Worm (Caenorhabditis elegans) whole organism, L1 larva: ENCODE data around the gene ric-8.
A peak's percentile ranks its signal among the peaks of the same experiment; 100 is the strongest.

ENCODE experiments used
- C16A3.4 ChIP-seq: fragments of 150-350 bp; optimal IDR thresholded peaks from 2 replicates; lab custom pipeline; 2014; ENCODE audit warnings: missing biosample characterization, missing genetic modification characterization
- blmp-1 ChIP-seq: fragments of 150-350 bp; optimal IDR thresholded peaks from 2 replicates; lab custom pipeline; 2014; ENCODE audit warnings: missing biosample characterization, missing genetic modification characterization
- ceh-82 ChIP-seq, 3 experiments: fragments of 150-350 bp in 1 of 3; sonication (generic microtip) in 2 of 3; optimal IDR thresholded peaks; 2 replicates each; lab custom pipeline; 2014 to 2017; ENCODE audit warnings: missing biosample characterization in 3 of 3, missing genetic modification characterization in 3 of 3
- jun-1 ChIP-seq: fragments of 150-350 bp; optimal IDR thresholded peaks from 2 replicates; lab custom pipeline; 2014; ENCODE audit warnings: missing biosample characterization, missing genetic modification reagents, missing genetic modification characterization
- lin-13 ChIP-seq: fragments of 150-350 bp; optimal IDR thresholded peaks from 2 replicates; lab custom pipeline; 2014; ENCODE audit warnings: missing biosample characterization, missing genetic modification reagents, missing genetic modification characterization
- lir-3 ChIP-seq: sonication (generic microtip); optimal IDR thresholded peaks from 2 replicates; lab custom pipeline; 2016; ENCODE audit warnings: mild to moderate bottlenecking, missing genetic modification characterization, moderate library complexity, missing compliant biosample characterization; ENCODE audit not compliant: poor library complexity
- mdl-1 ChIP-seq, 2 experiments: fragments of 150-350 bp; optimal IDR thresholded peaks; 2 replicates each; lab custom pipeline; 2014 to 2017; ENCODE audit warnings: missing biosample characterization in 2 of 2, missing genetic modification characterization in 2 of 2, inconsistent platforms in 1 of 2
- nhr-28 ChIP-seq: fragments of 150-350 bp; optimal IDR thresholded peaks from 2 replicates; lab custom pipeline; 2014; ENCODE audit warnings: missing biosample characterization, missing genetic modification characterization
- pag-3 ChIP-seq: sonication (generic microtip); optimal IDR thresholded peaks from 2 replicates; lab custom pipeline; 2017; ENCODE audit warnings: missing genetic modification characterization, mild to moderate bottlenecking, missing compliant biosample characterization, antibody characterized with exemption, borderline replicate concordance; ENCODE audit not compliant: insufficient read depth
- skn-1 ChIP-seq: fragments of 150-350 bp; optimal IDR thresholded peaks from 2 replicates; lab custom pipeline; 2014; ENCODE audit warnings: missing biosample characterization, missing genetic modification characterization
- unc-62 ChIP-seq: fragments of 150-350 bp; optimal IDR thresholded peaks from 2 replicates; lab custom pipeline; 2014; ENCODE audit warnings: missing biosample characterization, missing genetic modification reagents, missing genetic modification characterization
- unc-86 ChIP-seq: sonication (generic microtip); optimal IDR thresholded peaks from 2 replicates; lab custom pipeline; 2016; ENCODE audit warnings: missing genetic modification characterization, missing compliant biosample characterization
- zag-1 ChIP-seq: fragments of 150-350 bp; optimal IDR thresholded peaks from 2 replicates; lab custom pipeline; 2014; ENCODE audit warnings: missing biosample characterization, missing genetic modification characterization
- ztf-4 ChIP-seq: fragments of 150-350 bp; optimal IDR thresholded peaks from 2 replicates; lab custom pipeline; 2014; ENCODE audit warnings: missing biosample characterization, missing genetic modification characterization

DNA sequence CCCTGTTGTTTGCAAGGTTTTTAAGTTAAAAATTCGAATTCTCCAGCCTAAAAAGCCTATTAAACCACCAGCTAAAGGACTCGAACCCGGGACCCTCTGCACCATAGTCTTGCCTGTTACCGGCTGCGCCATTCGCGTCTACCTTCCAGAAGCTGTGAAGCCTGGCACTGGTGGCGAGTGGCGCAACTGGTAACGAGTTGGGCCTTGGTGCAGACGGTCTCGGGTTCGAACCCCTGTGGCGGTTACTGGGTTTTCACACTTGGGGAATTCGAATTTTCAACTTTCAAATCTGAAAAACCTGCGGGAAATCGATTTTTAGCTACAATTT lies 39.9 kb upstream of the ric-8 start:
- no peak for TF ChIP-seq skn-1 (tag; lab: Kevin White, UChicago)
- TF ChIP-seq nhr-28 (tag; lab: Kevin White, UChicago), result no peak
- TF ChIP-seq ztf-4 (tag; lab: Kevin White, UChicago), result no peak
- TF ChIP-seq zag-1 (tag; lab: Kevin White, UChicago), result no peak
- no peak for TF ChIP-seq blmp-1 (tag; lab: Kevin White, UChicago)
- TF ChIP-seq ceh-82 (tag; optimal IDR thresholded peaks at IDR 0.05; lab: Kevin White, UChicago), result no peak
- no peak for TF ChIP-seq unc-62 (GFP tag; lab: Kevin White, UChicago)
- no peak for TF ChIP-seq mdl-1 (tag; optimal IDR thresholded peaks at IDR 0.05; lab: Kevin White, UChicago)
- TF ChIP-seq unc-86 (tag; lab: Kevin White, UChicago), result no peak
- TF ChIP-seq lir-3, result no peak
- no peak for TF ChIP-seq C16A3.4
- TF ChIP-seq lin-13, result peak; percentile 28
- TF ChIP-seq pag-3 (tag; lab: Kevin White, UChicago), result no peak
- no peak for TF ChIP-seq jun-1 (tag; lab: Kevin White, UChicago)
